Fruit fly (Drosophila melanogaster) whole organism, embryonic: ENCODE data around the gene Arv1.
A peak's percentile ranks its signal among the peaks of the same experiment; 100 is the strongest.

Experiments
- Ada2b ChIP-seq: fragments of 200-800 bp; sonication (Bioruptor generic); IDR thresholded peaks from 2 replicates; pipeline ENCODE4 v1.3.6; 2022; ENCODE audit warnings: missing biosample characterization, missing genetic modification characterization
- Antp ChIP-seq: fragments of 200-800 bp; sonication (Bioruptor generic); optimal IDR thresholded peaks from 3 replicates; lab custom pipeline; 2016; ENCODE audit warnings: missing biosample characterization, missing genetic modification characterization
- Bdp1 ChIP-seq: fragments of 200-800 bp; sonication (Bioruptor generic); optimal IDR thresholded peaks from 3 replicates; lab custom pipeline; 2016; ENCODE audit warnings: missing biosample characterization, missing genetic modification characterization
- CG10147 ChIP-seq: fragments of 200-800 bp; sonication (Bioruptor generic); optimal IDR thresholded peaks from 2 replicates; lab custom pipeline; 2019; ENCODE audit warnings: missing biosample characterization, mild to moderate bottlenecking, missing genetic modification characterization, moderate library complexity
- CG10209 ChIP-seq: fragments of 200-800 bp; sonication (Bioruptor generic); optimal IDR thresholded peaks from 3 replicates; lab custom pipeline; 2017; ENCODE audit warnings: missing biosample characterization, mild to moderate bottlenecking, missing genetic modification characterization, missing genetic modification reagents
- CG10321 ChIP-seq: fragments of 200-800 bp; sonication (Bioruptor generic); IDR thresholded peaks from 2 replicates; pipeline ENCODE4 v1.3.6; 2022; ENCODE audit warnings: missing biosample characterization, missing genetic modification characterization
- CG11560 ChIP-seq: fragments of 200-800 bp; sonication (Bioruptor generic); IDR thresholded peaks from 3 replicates; pipeline ENCODE4 v1.3.6; 2022; ENCODE audit warnings: missing biosample characterization, missing genetic modification characterization
- CG12391 ChIP-seq: fragments of 200-800 bp; sonication (Bioruptor generic); optimal IDR thresholded peaks from 3 replicates; lab custom pipeline; 2018; ENCODE audit warnings: missing biosample characterization, mild to moderate bottlenecking, missing genetic modification characterization, moderate library complexity
- CG13123 ChIP-seq: fragments of 200-800 bp; sonication (Bioruptor generic); optimal IDR thresholded peaks from 2 replicates; lab custom pipeline; 2016; ENCODE audit warnings: missing biosample characterization, missing genetic modification characterization
- CG31388 ChIP-seq: fragments of 200-800 bp; sonication (Bioruptor generic); optimal IDR thresholded peaks from 2 replicates; lab custom pipeline; 2016; ENCODE audit warnings: missing biosample characterization, missing genetic modification characterization
- CG34224 ChIP-seq: fragments of 200-800 bp; sonication (Bioruptor generic); IDR thresholded peaks from 3 replicates; pipeline ENCODE4 v1.3.6; 2022; ENCODE audit warnings: missing biosample characterization, missing genetic modification characterization; ENCODE audit not compliant: partially characterized antibody
- CG4707 ChIP-seq: fragments of 200-800 bp; sonication (Bioruptor generic); optimal IDR thresholded peaks from 2 replicates; lab custom pipeline; 2018; ENCODE audit warnings: missing biosample characterization, mild to moderate bottlenecking, missing genetic modification characterization, moderate library complexity
- CG4820 ChIP-seq: fragments of 200-800 bp; sonication (Bioruptor generic); optimal IDR thresholded peaks from 3 replicates; lab custom pipeline; 2016; ENCODE audit warnings: missing biosample characterization, missing genetic modification characterization
- CG6683 ChIP-seq: fragments of 200-800 bp; sonication (Bioruptor generic); optimal IDR thresholded peaks from 2 replicates; lab custom pipeline; 2017; ENCODE audit warnings: missing biosample characterization, mild to moderate bottlenecking, missing genetic modification characterization, missing genetic modification reagents
- CG7745 ChIP-seq: fragments of 200-800 bp; sonication (Bioruptor generic); optimal IDR thresholded peaks from 2 replicates; lab custom pipeline; 2018; ENCODE audit warnings: missing biosample characterization, mild to moderate bottlenecking, missing genetic modification characterization, moderate library complexity
- CG8089 ChIP-seq: fragments of 200-800 bp; sonication (Bioruptor generic); optimal IDR thresholded peaks from 3 replicates; lab custom pipeline; 2016; ENCODE audit warnings: missing biosample characterization, missing genetic modification characterization
- CG8388 ChIP-seq: fragments of 200-800 bp; sonication (Bioruptor generic); optimal IDR thresholded peaks from 2 replicates; lab custom pipeline; 2019; ENCODE audit warnings: missing biosample characterization, mild to moderate bottlenecking, missing genetic modification characterization, moderate library complexity
- CG8944 ChIP-seq: fragments of 200-800 bp; sonication (Bioruptor generic); optimal IDR thresholded peaks from 3 replicates; lab custom pipeline; 2016; ENCODE audit warnings: missing biosample characterization, missing genetic modification characterization
- CoRest ChIP-seq: fragments of 200-800 bp; sonication (Bioruptor generic); optimal IDR thresholded peaks from 3 replicates; lab custom pipeline; 2018; ENCODE audit warnings: missing biosample characterization, mild to moderate bottlenecking, missing genetic modification characterization, moderate library complexity
- Dek ChIP-seq: fragments of 200-800 bp; sonication (Bioruptor generic); optimal IDR thresholded peaks from 3 replicates; lab custom pipeline; 2019; ENCODE audit warnings: missing biosample characterization, mild to moderate bottlenecking, missing genetic modification characterization, moderate library complexity
- Ets65A ChIP-seq: fragments of 200-800 bp; sonication (Bioruptor generic); peaks from one replicate; lab custom pipeline; 2016; ENCODE audit warnings: missing biosample characterization, missing genetic modification characterization
- HLH4C ChIP-seq: fragments of 200-800 bp; sonication (Bioruptor generic); IDR thresholded peaks from 3 replicates; pipeline ENCODE4 v1.3.6; 2022; ENCODE audit warnings: missing biosample characterization, missing genetic modification characterization; ENCODE audit not compliant: partially characterized antibody
- HmgZ ChIP-seq: fragments of 200-800 bp; sonication (Bioruptor generic); optimal IDR thresholded peaks from 2 replicates; lab custom pipeline; 2018; ENCODE audit warnings: missing biosample characterization, mild to moderate bottlenecking, missing genetic modification characterization
- Hr3 ChIP-seq: fragments of 200-800 bp; sonication (Bioruptor generic); optimal IDR thresholded peaks from 3 replicates; lab custom pipeline; 2016; ENCODE audit warnings: missing biosample characterization, missing genetic modification characterization
- Kr ChIP-seq: fragments of 200-800 bp; sonication (Bioruptor generic); optimal IDR thresholded peaks from 2 replicates; lab custom pipeline; 2017; ENCODE audit warnings: missing biosample characterization, mild to moderate bottlenecking, missing genetic modification characterization
- MTF-1 ChIP-seq: fragments of 200-800 bp; sonication (Bioruptor generic); optimal IDR thresholded peaks from 2 replicates; lab custom pipeline; 2018; ENCODE audit warnings: missing biosample characterization, mild to moderate bottlenecking, missing genetic modification characterization, borderline replicate concordance
- Mes4 ChIP-seq: fragments of 200-800 bp; sonication (Bioruptor generic); optimal IDR thresholded peaks from 2 replicates; lab custom pipeline; 2016; ENCODE audit warnings: missing biosample characterization, missing genetic modification characterization
- Side ChIP-seq: fragments of 200-800 bp; sonication (Bioruptor generic); optimal IDR thresholded peaks from 2 replicates; lab custom pipeline; 2016; ENCODE audit warnings: missing biosample characterization, missing genetic modification characterization
- Trl ChIP-seq, 3 experiments: fragments of >200 bp in 2 of 3; fragments of 200-800 bp in 1 of 3; sonication (Bioruptor generic) in 1 of 3; optimal IDR thresholded peaks; 2 replicates in 1 of 3; 3 replicates in 2 of 3; lab custom pipeline; 2016 to 2017; ENCODE audit warnings: missing biosample characterization in 1 of 3, missing genetic modification characterization in 1 of 3
- bsh ChIP-seq, 2 experiments: fragments of 200-800 bp; sonication (Bioruptor generic); optimal IDR thresholded peaks; 2 replicates each; lab custom pipeline; 2017 to 2018; ENCODE audit warnings: mild to moderate bottlenecking in 2 of 2, missing biosample characterization in 2 of 2, missing genetic modification characterization in 2 of 2, moderate library complexity in 1 of 2
- cas ChIP-seq: fragments of 200-800 bp; sonication (Bioruptor generic); IDR thresholded peaks from 2 replicates; pipeline ENCODE4 v1.3.6; 2022; ENCODE audit warnings: missing biosample characterization, missing genetic modification characterization
- cato ChIP-seq: fragments of 200-800 bp; sonication (Bioruptor generic); optimal IDR thresholded peaks from 2 replicates; lab custom pipeline; 2016; ENCODE audit warnings: missing biosample characterization, missing genetic modification characterization, borderline replicate concordance
- caup ChIP-seq: fragments of 200-800 bp; sonication (Bioruptor generic); optimal IDR thresholded peaks from 3 replicates; lab custom pipeline; 2017; ENCODE audit warnings: missing biosample characterization, mild to moderate bottlenecking, missing genetic modification characterization, moderate library complexity; ENCODE audit not compliant: severe bottlenecking
- crp ChIP-seq, 2 experiments: fragments of 200-800 bp; sonication (Bioruptor generic); optimal IDR thresholded peaks; 2 replicates in 1 of 2; 3 replicates in 1 of 2; lab custom pipeline; 2017; ENCODE audit warnings: missing biosample characterization in 2 of 2, missing genetic modification characterization in 2 of 2, mild to moderate bottlenecking in 1 of 2, moderate library complexity in 1 of 2
- disco-r ChIP-seq: fragments of 200-800 bp; sonication (Bioruptor generic); optimal IDR thresholded peaks from 2 replicates; lab custom pipeline; 2016; ENCODE audit warnings: missing biosample characterization, missing genetic modification characterization
- emc ChIP-seq: fragments of 200-800 bp; sonication (Bioruptor generic); optimal IDR thresholded peaks from 2 replicates; lab custom pipeline; 2016; ENCODE audit warnings: missing biosample characterization, missing genetic modification characterization
- fd96Cb ChIP-seq: fragments of 200-800 bp; sonication (Bioruptor generic); optimal IDR thresholded peaks from 2 replicates; lab custom pipeline; 2018; ENCODE audit warnings: missing biosample characterization, mild to moderate bottlenecking, missing genetic modification characterization, moderate library complexity
- fru ChIP-seq: fragments of >200 bp; optimal IDR thresholded peaks from 2 replicates; lab custom pipeline; 2017
- fu2 ChIP-seq: fragments of 200-800 bp; sonication (Bioruptor generic); optimal IDR thresholded peaks from 2 replicates; lab custom pipeline; 2016; ENCODE audit warnings: missing biosample characterization, missing genetic modification characterization
- kah ChIP-seq: fragments of 200-800 bp; sonication (Bioruptor generic); optimal IDR thresholded peaks from 2 replicates; lab custom pipeline; 2018; ENCODE audit warnings: missing biosample characterization, mild to moderate bottlenecking, missing genetic modification characterization
- lab ChIP-seq: fragments of 200-800 bp; sonication (Bioruptor generic); optimal IDR thresholded peaks from 3 replicates; lab custom pipeline; 2017; ENCODE audit warnings: missing biosample characterization, missing genetic modification characterization, mild to moderate bottlenecking, moderate library complexity, missing genetic modification reagents
- luna ChIP-seq: fragments of 200-800 bp; sonication (Bioruptor generic); optimal IDR thresholded peaks from 2 replicates; lab custom pipeline; 2016; ENCODE audit warnings: missing biosample characterization, missing genetic modification characterization
- mirr ChIP-seq: fragments of 200-800 bp; sonication (Bioruptor generic); optimal IDR thresholded peaks from 3 replicates; lab custom pipeline; 2018; ENCODE audit warnings: missing biosample characterization, mild to moderate bottlenecking, missing genetic modification characterization
- odd ChIP-seq: fragments of 200-800 bp; sonication (Bioruptor generic); optimal IDR thresholded peaks from 2 replicates; lab custom pipeline; 2017; ENCODE audit warnings: missing biosample characterization, mild to moderate bottlenecking, missing genetic modification characterization
- pita ChIP-seq: fragments of 200-800 bp; sonication (Bioruptor generic); optimal IDR thresholded peaks from 2 replicates; lab custom pipeline; 2017; ENCODE audit warnings: missing biosample characterization, mild to moderate bottlenecking, missing genetic modification characterization
- prd ChIP-seq, 3 experiments: fragments of >200 bp in 2 of 3; fragments of 200-800 bp in 1 of 3; sonication (Bioruptor generic) in 1 of 3; optimal IDR thresholded peaks in 2 of 3; IDR thresholded peaks in 1 of 3; 2 replicates in 2 of 3; 3 replicates in 1 of 3; pipeline versions ENCODE4 v1.3.6 to Lab custom; 2017 to 2022; ENCODE audit warnings: missing biosample characterization in 1 of 3, missing genetic modification characterization in 1 of 3
- vfl ChIP-seq: fragments of 200-800 bp; sonication (Bioruptor generic); optimal IDR thresholded peaks from 2 replicates; lab custom pipeline; 2016; ENCODE audit warnings: missing biosample characterization, missing genetic modification characterization
- wdn ChIP-seq: fragments of 200-800 bp; sonication (Bioruptor generic); IDR thresholded peaks from 2 replicates; pipeline ENCODE4 v1.3.6; 2022; ENCODE audit warnings: missing biosample characterization, missing genetic modification characterization

Arv1 gene

DNA sequence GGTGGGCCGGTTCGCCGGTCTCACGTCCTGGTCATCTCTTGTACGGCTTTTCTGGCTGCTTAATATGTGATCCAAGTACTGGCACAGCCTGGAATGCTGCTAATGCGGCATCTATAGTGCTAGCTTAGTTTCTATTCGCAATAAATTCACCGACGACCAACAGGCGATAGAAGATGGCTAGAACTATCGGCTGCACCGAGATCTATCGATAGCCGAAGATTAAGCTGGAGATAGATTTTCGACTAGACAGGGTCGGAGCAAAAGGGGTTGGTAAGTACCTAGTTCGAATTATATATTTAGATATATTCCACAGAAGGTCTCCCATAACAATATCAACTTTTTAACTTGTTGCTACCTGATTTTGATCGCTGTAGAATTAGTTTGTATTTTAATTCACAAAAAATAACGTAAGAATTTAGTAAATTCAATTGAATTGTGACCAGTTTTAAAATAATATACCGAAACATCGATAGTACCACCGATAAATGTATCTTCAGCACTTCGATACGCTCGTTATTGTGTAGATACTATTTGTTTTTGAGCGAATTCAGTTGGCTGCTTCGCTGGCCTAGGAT is 21.7 kb downstream of the Arv1 start, which contains the start of the genes Glg1 and M6 (continued):
- TF ChIP-seq CG10147 (GFP tag; lab: Kevin White, UChicago) (peak; percentile 68), HmgZ (peak; percentile 72), odd (no peak), caup (GFP tag; lab: Kevin White, UChicago) (peak; percentile 40), pita (GFP tag; lab: Kevin White, UChicago) (no peak), CG8944 (peak; percentile 58), prd (optimal IDR thresholded peaks at IDR 0.05; lab: Kevin White, UChicago) (no peak), prd (GFP tag; IDR thresholded peaks at IDR 0.05; lab: Robert Waterston, UW) (peak; percentile 72), Ets65A (GFP tag; lab: Kevin White, UChicago) (peak; percentile 94), CG12391 (tag; lab: Kevin White, UChicago) (peak; percentile 80), cas (GFP tag; lab: Robert Waterston, UW) (no peak), Dek (peak; percentile 53), CG8089 (GFP tag; lab: Kevin White, UChicago) (peak; percentile 17), crp (GFP tag; optimal IDR thresholded peaks at IDR 0.05; lab: Kevin White, UChicago) (peak in 1 of 2 experiments; percentile 29), lab (peak; percentile 70), emc (GFP tag; lab: Kevin White, UChicago) (peak; percentile 3), fru (lab: Kevin White, UChicago) (no peak), CG4707 (GFP tag; lab: Kevin White, UChicago) (no peak), cato (GFP tag; lab: Kevin White, UChicago) (peak; percentile 10), MTF-1 (GFP tag; lab: Kevin White, UChicago) (no peak), CG8388 (GFP tag; lab: Kevin White, UChicago) (peak; percentile 40), CG4820 (peak; percentile 41), CG10321 (no peak), CG13123 (GFP tag; lab: Kevin White, UChicago) (no peak), bsh (GFP tag; optimal IDR thresholded peaks at IDR 0.05; lab: Kevin White, UChicago) (peak in 1 of 2 experiments; percentile 49), vfl (peak; percentile 57), Antp (peak; percentile 64), fu2 (peak; percentile 51), Kr (GFP tag; lab: Kevin White, UChicago) (no peak), Bdp1 (GFP tag; lab: Kevin White, UChicago) (peak; percentile 38), CG10209 (GFP tag; lab: Kevin White, UChicago) (peak; percentile 55), CG6683 (GFP tag; lab: Kevin White, UChicago) (peak; percentile 8), Hr3 (peak; percentile 71), wdn (GFP tag; lab: Robert Waterston, UW) (peak; percentile 48; the same call in 1 of the 2 replicates), kah (GFP tag; lab: Kevin White, UChicago) (no peak), CG11560 (tag; lab: Robert Waterston, UW) (peak; percentile 19; the same call in 1 of the 3 replicates), HLH4C (GFP tag; lab: Robert Waterston, UW) (peak; percentile 93), Ada2b (GFP tag; lab: Robert Waterston, UW) (peak; percentile 40; the same call in 1 of the 2 replicates), mirr (GFP tag; lab: Kevin White, UChicago) (no peak), Side (GFP tag; lab: Kevin White, UChicago) (peak; percentile 41), fd96Cb (tag; lab: Kevin White, UChicago) (peak; percentile 10), CoRest (tag; lab: Kevin White, UChicago) (peak; percentile 83), disco-r (no peak), luna (GFP tag; lab: Kevin White, UChicago) (no peak), CG34224 (GFP tag; lab: Robert Waterston, UW) (peak; percentile 89), Mes4 (GFP tag; lab: Kevin White, UChicago) (no peak), CG7745 (tag; lab: Kevin White, UChicago) (no peak), Trl (optimal IDR thresholded peaks at IDR 0.05; lab: Kevin White, UChicago) (no peak), Trl (GFP tag; optimal IDR thresholded peaks at IDR 0.05; lab: Kevin White, UChicago) (peak; percentile 58), CG31388 (GFP tag; lab: Kevin White, UChicago) (no peak)
